Worm (Caenorhabditis elegans) whole organism, young adult: Measurements from ENCODE around the gene nlr-1.

ENCODE experiments used
- F10E7.11 ChIP-seq: sonication (generic microtip); optimal IDR thresholded peaks from 2 replicates; lab custom pipeline; 2017; ENCODE audit warnings: mild to moderate bottlenecking, missing genetic modification characterization, moderate library complexity, missing compliant biosample characterization
- F23B12.7 ChIP-seq: sonication (generic microtip); optimal IDR thresholded peaks from 2 replicates; lab custom pipeline; 2017; ENCODE audit warnings: missing genetic modification characterization, mild to moderate bottlenecking, missing compliant biosample characterization, antibody characterized with exemption, moderate library complexity; ENCODE audit not compliant: insufficient read depth
- K12H6.12 ChIP-seq: fragments of 200-800 bp; sonication (Bioruptor generic); optimal IDR thresholded peaks from 2 replicates; lab custom pipeline; 2018; ENCODE audit warnings: mild to moderate bottlenecking, missing genetic modification characterization, missing compliant biosample characterization
- T07F8.4 ChIP-seq: sonication (generic microtip); optimal IDR thresholded peaks from 2 replicates; lab custom pipeline; 2016; ENCODE audit warnings: mild to moderate bottlenecking, missing genetic modification characterization, moderate library complexity, missing compliant biosample characterization
- Y53F4B.3 ChIP-seq: fragments of 200-800 bp; sonication (Bioruptor generic); IDR thresholded peaks from 2 replicates; pipeline ENCODE4 v1.3.6; 2022; ENCODE audit warnings: missing genetic modification reagents, missing genetic modification characterization, missing compliant biosample characterization
- Y53G8AR.9 ChIP-seq: fragments of 200-800 bp; sonication (Bioruptor generic); conservative IDR thresholded peaks from 2 replicates; pipeline ENCODE4 v1.3.6; 2022; ENCODE audit warnings: missing genetic modification reagents, missing genetic modification characterization, missing compliant biosample characterization
- Y67H2A.10 ChIP-seq: fragments of 200-800 bp; sonication (Bioruptor generic); conservative IDR thresholded peaks from 2 replicates; pipeline ENCODE4 v1.3.6; 2022; ENCODE audit warnings: missing genetic modification reagents, missing genetic modification characterization, missing compliant biosample characterization
- Y79H2A.3 ChIP-seq: fragments of 200-800 bp; sonication (Bioruptor generic); conservative IDR thresholded peaks from 2 replicates; pipeline ENCODE4 v1.3.6; 2022; ENCODE audit warnings: missing genetic modification reagents, missing genetic modification characterization, missing compliant biosample characterization
- Y95B8A.8 ChIP-seq: fragments of 200-800 bp; sonication (Bioruptor generic); IDR thresholded peaks from 2 replicates; pipeline ENCODE4 v1.3.6; 2022; ENCODE audit warnings: missing genetic modification reagents, missing genetic modification characterization, missing compliant biosample characterization
- aptf-3 ChIP-seq: fragments of 200-800 bp; sonication (Bioruptor generic); IDR thresholded peaks from 2 replicates; pipeline ENCODE4 v1.3.6; 2022; ENCODE audit warnings: missing genetic modification characterization, missing compliant biosample characterization
- attf-3 ChIP-seq: fragments of 200-800 bp; sonication (Bioruptor generic); conservative IDR thresholded peaks from 2 replicates; pipeline ENCODE4 v1.3.6; 2022; ENCODE audit warnings: missing genetic modification reagents, missing genetic modification characterization, missing compliant biosample characterization
- cebp-2 ChIP-seq: fragments of 200-800 bp; sonication (Bioruptor generic); IDR thresholded peaks from 2 replicates; pipeline ENCODE4 v1.3.6; 2022; ENCODE audit warnings: missing genetic modification characterization, missing compliant biosample characterization
- ceh-40 ChIP-seq: fragments of 200-800 bp; sonication (Bioruptor generic); IDR thresholded peaks from 2 replicates; pipeline ENCODE4 v1.3.6; 2022; ENCODE audit warnings: missing genetic modification characterization, missing compliant biosample characterization
- ceh-91 ChIP-seq: fragments of 200-800 bp; sonication (Bioruptor generic); IDR thresholded peaks from 2 replicates; pipeline ENCODE4 v1.3.6; 2022; ENCODE audit warnings: missing genetic modification reagents, missing genetic modification characterization, missing compliant biosample characterization
- dox-1 ChIP-seq: fragments of 200-800 bp; sonication (Bioruptor generic); IDR thresholded peaks from 2 replicates; pipeline ENCODE4 v1.3.6; 2022; ENCODE audit warnings: missing genetic modification reagents, missing genetic modification characterization, missing compliant biosample characterization
- dpl-1 ChIP-seq: fragments of 150-350 bp; optimal IDR thresholded peaks from 2 replicates; lab custom pipeline; 2014; ENCODE audit warnings: missing biosample characterization, missing genetic modification reagents, missing genetic modification characterization
- ekl-4 ChIP-seq: fragments of 200-800 bp; sonication (Bioruptor generic); IDR thresholded peaks from 2 replicates; pipeline ENCODE4 v1.3.6; 2022; ENCODE audit warnings: missing genetic modification reagents, missing genetic modification characterization, missing compliant biosample characterization
- fkh-3 ChIP-seq: sonication (generic microtip); optimal IDR thresholded peaks from 2 replicates; lab custom pipeline; 2016; ENCODE audit warnings: mild to moderate bottlenecking, missing genetic modification characterization, missing compliant biosample characterization
- gei-17 ChIP-seq: fragments of 200-800 bp; sonication (Bioruptor generic); optimal IDR thresholded peaks from 2 replicates; lab custom pipeline; 2018; ENCODE audit warnings: mild to moderate bottlenecking, missing genetic modification characterization, missing compliant biosample characterization
- hsf-1 ChIP-seq: fragments of 200-800 bp; sonication (Bioruptor generic); IDR thresholded peaks from 2 replicates; pipeline ENCODE4 v1.3.6; 2022; ENCODE audit warnings: missing genetic modification reagents, missing genetic modification characterization, missing compliant biosample characterization
- lag-1 ChIP-seq: fragments of 200-800 bp; sonication (Bioruptor generic); IDR thresholded peaks from 2 replicates; pipeline ENCODE4 v1.3.6; 2022; ENCODE audit warnings: missing genetic modification reagents, missing genetic modification characterization, missing compliant biosample characterization
- madf-3 ChIP-seq: fragments of 200-800 bp; sonication (Bioruptor generic); IDR thresholded peaks from 2 replicates; pipeline ENCODE4 v1.3.6; 2022; ENCODE audit warnings: missing genetic modification reagents, missing genetic modification characterization, missing compliant biosample characterization
- madf-6 ChIP-seq: fragments of 200-800 bp; sonication (Bioruptor generic); IDR thresholded peaks from 2 replicates; pipeline ENCODE4 v1.3.6; 2022; ENCODE audit warnings: missing genetic modification reagents, missing genetic modification characterization, missing compliant biosample characterization
- nfya-2 ChIP-seq: fragments of 200-800 bp; sonication (Bioruptor generic); IDR thresholded peaks from 2 replicates; pipeline ENCODE4 v1.3.6; 2022; ENCODE audit warnings: missing genetic modification reagents, missing genetic modification characterization, missing compliant biosample characterization
- nfyb-1 ChIP-seq: fragments of 200-800 bp; sonication (Bioruptor generic); IDR thresholded peaks from 2 replicates; pipeline ENCODE4 v1.3.6; 2022; ENCODE audit warnings: missing genetic modification reagents, missing genetic modification characterization, missing compliant biosample characterization
- nhr-120 ChIP-seq: fragments of 200-800 bp; sonication (Bioruptor generic); IDR thresholded peaks from 2 replicates; pipeline ENCODE4 v1.3.6; 2022; ENCODE audit warnings: missing genetic modification characterization, missing compliant biosample characterization
- nhr-80 ChIP-seq: sonication (generic microtip); optimal IDR thresholded peaks from 2 replicates; lab custom pipeline; 2016; ENCODE audit warnings: missing genetic modification characterization, missing compliant biosample characterization
- pbrm-1 ChIP-seq: fragments of 200-800 bp; sonication (Bioruptor generic); IDR thresholded peaks from 2 replicates; pipeline ENCODE4 v1.3.6; 2022; ENCODE audit warnings: missing genetic modification reagents, missing genetic modification characterization, missing compliant biosample characterization
- rcor-1 ChIP-seq: fragments of 200-800 bp; sonication (Bioruptor generic); IDR thresholded peaks from 2 replicates; pipeline ENCODE4 v1.3.6; 2022; ENCODE audit warnings: missing genetic modification reagents, missing genetic modification characterization, missing compliant biosample characterization
- repo-1 ChIP-seq: sonication (generic microtip); optimal IDR thresholded peaks from 2 replicates; lab custom pipeline; 2017; ENCODE audit warnings: mild to moderate bottlenecking, missing genetic modification characterization, missing compliant biosample characterization
- snpc-4 ChIP-seq, 5 experiments: fragments of 150-350 bp in 1 of 5; sonication (generic microtip) in 4 of 5; optimal IDR thresholded peaks; 2 replicates each; lab custom pipeline; 2014 to 2018; ENCODE audit warnings: missing genetic modification characterization in 5 of 5, missing biosample characterization in 3 of 5, antibody characterized with exemption in 2 of 5, mild to moderate bottlenecking in 2 of 5, missing compliant biosample characterization in 2 of 5, missing genotype in 2 of 5, moderate library complexity in 2 of 5, missing genetic modification reagents in 1 of 5
- somi-1 ChIP-seq: fragments of 200-800 bp; sonication (Bioruptor generic); optimal IDR thresholded peaks from 2 replicates; lab custom pipeline; 2018; ENCODE audit warnings: mild to moderate bottlenecking, missing genetic modification characterization, missing compliant biosample characterization
- tbx-9 ChIP-seq: sonication (generic microtip); optimal IDR thresholded peaks from 2 replicates; lab custom pipeline; 2016; ENCODE audit warnings: borderline replicate concordance, missing genetic modification characterization, inconsistent platforms, missing compliant biosample characterization
- ztf-22 ChIP-seq: fragments of 200-800 bp; sonication (Bioruptor generic); optimal IDR thresholded peaks from 2 replicates; lab custom pipeline; 2018; ENCODE audit warnings: mild to moderate bottlenecking, missing genetic modification characterization, moderate library complexity, missing compliant biosample characterization

The nlr-1 gene

DNA sequence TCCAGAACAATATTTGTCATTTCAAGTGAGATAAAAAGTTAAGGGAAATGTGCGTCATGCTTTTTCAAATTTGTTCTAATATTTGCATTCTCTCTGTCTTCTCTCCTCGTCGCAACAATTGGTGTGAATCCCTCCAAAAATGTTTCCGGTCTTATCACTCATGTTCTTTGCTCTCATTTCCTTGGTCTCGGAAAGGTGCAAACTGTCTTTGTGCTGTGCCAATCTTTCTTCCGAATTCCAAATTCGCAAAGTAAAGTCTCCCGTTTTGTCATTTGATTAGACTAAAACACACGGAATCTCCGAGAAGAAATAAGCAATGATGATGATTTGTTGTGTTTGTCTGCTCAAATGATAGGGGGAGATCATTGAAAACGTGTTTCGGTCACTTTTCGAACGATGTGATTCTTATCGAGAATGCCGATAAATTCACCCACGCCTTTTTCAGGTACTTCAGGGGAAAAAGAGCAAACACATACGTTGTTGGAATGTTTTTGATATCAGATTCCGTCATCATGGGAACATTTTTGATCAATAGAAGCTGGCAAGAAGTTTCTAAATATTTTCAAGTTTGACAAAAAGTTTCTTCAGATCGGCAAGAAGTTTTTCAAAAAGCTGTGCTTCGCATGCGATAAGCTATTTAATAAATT, 12.6 kb downstream of the nlr-1 start:
- TF ChIP-seq tbx-9: no peak
- TF ChIP-seq nhr-80 (tag; lab: Kevin White, UChicago): peak; percentile 68

DNA sequence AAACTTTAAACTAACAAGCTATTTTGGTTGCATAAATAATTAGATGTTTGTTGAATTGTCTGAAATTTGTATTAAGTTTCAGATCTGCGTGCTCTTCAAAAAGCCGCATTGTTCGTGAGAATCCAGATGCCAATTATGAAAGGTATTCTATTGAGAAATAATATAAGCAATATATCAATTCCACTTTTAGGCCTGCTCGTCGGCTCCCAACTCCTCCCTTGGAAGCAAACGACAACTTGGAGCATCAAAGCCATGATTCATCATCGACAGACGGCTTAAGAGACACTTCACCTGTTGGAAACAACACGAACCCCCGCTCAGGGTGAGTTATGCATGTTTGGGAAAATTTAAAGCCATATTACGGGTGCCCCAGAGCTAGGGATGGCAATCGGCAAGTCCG, 15.4 kb downstream of the nlr-1 start:
- TF ChIP-seq cebp-2 (0 out of 2 replicates have a peak, but pooled peaks have one; percentile 50), attf-3 (GFP tag; lab: Robert Waterston, UW) (no peak)

DNA sequence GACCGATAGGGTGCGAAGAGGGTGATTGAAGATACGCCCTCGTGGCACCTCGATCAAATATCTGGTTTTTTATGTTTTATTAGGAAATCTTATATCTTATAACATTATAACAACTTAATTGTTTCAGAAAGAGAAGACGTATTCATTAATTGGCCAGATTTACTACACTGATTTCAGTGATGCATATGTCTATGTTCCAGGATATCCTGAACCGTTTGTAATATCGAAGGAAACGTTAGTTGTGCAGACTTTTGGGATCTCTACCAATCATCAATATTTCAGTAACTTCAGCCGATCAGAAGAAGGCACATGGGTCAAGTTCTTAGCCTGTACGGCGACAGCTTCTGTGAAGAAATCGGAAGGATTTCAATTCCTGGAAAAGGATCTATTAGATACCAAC, 17.7 kb downstream of the nlr-1 start:
- TF ChIP-seq K12H6.12 (no peak), ceh-40 (no peak), dpl-1 (GFP tag; lab: Kevin White, UChicago) (no peak), lag-1 (GFP tag; lab: Robert Waterston, UW) (no peak), T07F8.4 (no peak), Y79H2A.3 (GFP tag; lab: Robert Waterston, UW) (no peak), madf-3 (GFP tag; lab: Robert Waterston, UW) (no peak), F10E7.11 (tag; lab: Kevin White, UChicago) (no peak), nfya-2 (GFP tag; lab: Robert Waterston, UW) (no peak)

DNA sequence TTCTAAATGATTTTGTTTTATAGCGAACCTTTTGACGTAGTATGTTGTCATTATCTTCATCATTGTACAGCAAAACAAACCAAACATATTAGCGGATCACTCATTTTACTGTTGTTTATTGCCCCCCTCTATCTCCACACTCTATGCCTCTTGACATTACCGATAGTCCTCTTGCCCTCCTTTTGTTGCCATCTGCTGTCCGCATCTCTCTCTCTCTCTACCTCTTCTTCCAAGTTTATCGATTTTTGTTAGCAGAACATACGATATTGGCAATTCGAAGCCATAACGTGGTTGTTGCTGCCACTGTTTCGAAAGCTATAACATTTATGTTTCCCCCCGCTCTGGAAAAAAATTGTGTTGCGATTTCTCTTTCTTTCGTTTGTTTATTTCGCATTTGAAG, 20.2 kb downstream of the nlr-1 start:
- no peak for TF ChIP-seq Y53F4B.3 (GFP tag; lab: Robert Waterston, UW)
- no peak for TF ChIP-seq somi-1 (GFP tag; lab: Kevin White, UChicago)
- TF ChIP-seq F23B12.7 (tag; lab: Kevin White, UChicago): no peak
- no peak for TF ChIP-seq aptf-3 (GFP tag; lab: Robert Waterston, UW)
- TF ChIP-seq ztf-22 (GFP tag; lab: Kevin White, UChicago): no peak
- no peak for TF ChIP-seq snpc-4 (GFP tag; optimal IDR thresholded peaks at IDR 0.05; lab: Kevin White, UChicago)
- TF ChIP-seq snpc-4 (tag; optimal IDR thresholded peaks at IDR 0.05; lab: Kevin White, UChicago): no peak
- no peak for TF ChIP-seq nhr-80 (tag; lab: Kevin White, UChicago)
- no peak for TF ChIP-seq gei-17
- no peak for TF ChIP-seq rcor-1 (GFP tag; lab: Robert Waterston, UW)
- TF ChIP-seq repo-1 (tag; lab: Kevin White, UChicago): no peak
- TF ChIP-seq F10E7.11 (tag; lab: Kevin White, UChicago): no peak
- no peak for TF ChIP-seq Y53G8AR.9 (GFP tag; lab: Robert Waterston, UW)
- TF ChIP-seq ceh-91 (GFP tag; lab: Robert Waterston, UW): no peak
- no peak for TF ChIP-seq nfyb-1 (GFP tag; lab: Robert Waterston, UW)
- no peak for TF ChIP-seq fkh-3 (tag; lab: Kevin White, UChicago)
- no peak for TF ChIP-seq nhr-120 (GFP tag; lab: Robert Waterston, UW)

DNA sequence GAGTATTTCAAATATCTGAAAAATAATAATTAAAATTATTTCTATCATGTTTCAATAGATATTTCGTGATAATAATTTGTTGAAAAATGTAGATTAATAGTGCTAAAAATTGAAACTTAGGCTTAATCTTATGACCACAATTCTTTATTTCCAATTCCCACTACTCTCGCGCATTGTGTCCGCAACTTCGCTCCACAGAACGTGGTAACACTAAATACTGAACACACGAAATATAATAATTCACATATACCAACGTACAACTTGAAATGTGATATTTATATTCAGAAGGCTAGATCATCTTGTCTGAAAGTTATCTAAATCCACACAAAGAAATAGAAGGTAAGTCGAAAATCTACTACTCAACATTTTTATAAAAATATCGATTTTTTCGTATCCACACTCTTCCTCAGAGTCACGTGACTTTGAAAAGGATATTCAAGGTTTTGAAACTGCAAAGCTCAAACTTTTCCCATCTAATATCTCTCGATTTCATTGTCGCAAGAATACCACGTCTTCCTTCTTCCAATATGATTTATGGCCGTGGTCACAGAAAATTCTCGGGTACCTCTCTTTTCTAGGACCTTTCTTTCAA, 21.4 kb downstream of the nlr-1 start, which contains the start of gene eri-12:
eri-12 (plus strand) TSS at position 197 of the 592 bp plus-strand sequence.
- TF ChIP-seq Y95B8A.8 (GFP tag; lab: Robert Waterston, UW): no peak

DNA sequence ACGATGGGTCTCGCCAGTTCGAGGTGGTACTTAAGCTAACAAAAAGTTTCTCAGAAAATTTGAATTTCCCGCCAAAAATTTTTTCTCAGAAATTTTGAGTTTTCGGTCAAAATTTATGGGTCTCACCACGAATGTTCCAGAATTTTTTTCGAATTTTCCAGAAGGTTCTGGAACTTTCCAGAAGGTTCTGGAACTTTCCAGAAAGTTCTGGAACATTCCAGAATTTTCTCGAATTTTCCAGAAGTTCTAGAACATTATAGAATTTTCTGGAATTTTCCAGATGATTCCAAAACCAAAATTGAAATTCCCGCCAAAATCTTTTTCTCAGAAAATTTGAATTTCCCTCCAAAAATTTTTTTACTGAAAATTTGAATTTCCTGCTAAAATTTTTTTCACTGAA, 22.3 kb downstream of the nlr-1 start:
- TF ChIP-seq hsf-1 (GFP tag; lab: Robert Waterston, UW) (peak; percentile 98), dox-1 (GFP tag; lab: Robert Waterston, UW) (peak; percentile 84), cebp-2 (peak; percentile 71; the same call in 1 of the 2 replicates), madf-6 (GFP tag; lab: Robert Waterston, UW) (peak; percentile 68), ekl-4 (peak; percentile 64; the same call in 1 of the 2 replicates), aptf-3 (GFP tag; lab: Robert Waterston, UW) (0 out of 2 replicates have a peak, but pooled peaks have one; percentile 64), ceh-40 (0 out of 2 replicates have a peak, but pooled peaks have one; percentile 30), Y67H2A.10 (peak; percentile 64; the same call in 1 of the 2 replicates), pbrm-1 (GFP tag; lab: Robert Waterston, UW) (peak; percentile 39; the same call in 1 of the 2 replicates)
